Fruit fly (Drosophila melanogaster) whole organism, embryonic: Measurements from ENCODE around the gene CG31468.

ENCODE experiments used
- Bteb2 ChIP-seq: fragments of 200-800 bp; sonication (Bioruptor generic); optimal IDR thresholded peaks from 2 replicates; lab custom pipeline; 2016; ENCODE audit warnings: missing biosample characterization, missing genetic modification characterization
- CG1024 ChIP-seq: fragments of 200-800 bp; sonication (Bioruptor generic); IDR thresholded peaks from 2 replicates; pipeline ENCODE4 v1.3.6; 2022; ENCODE audit warnings: missing biosample characterization, missing genetic modification characterization
- CG10274 ChIP-seq: fragments of 200-800 bp; sonication (Bioruptor generic); optimal IDR thresholded peaks from 3 replicates; lab custom pipeline; 2017; ENCODE audit warnings: missing biosample characterization, mild to moderate bottlenecking, missing genetic modification characterization
- CG10654 ChIP-seq: fragments of 200-800 bp; sonication (Bioruptor generic); optimal IDR thresholded peaks from 2 replicates; lab custom pipeline; 2016; ENCODE audit warnings: missing biosample characterization, missing genetic modification characterization
- CG11695 ChIP-seq: fragments of 200-800 bp; sonication (Bioruptor generic); IDR thresholded peaks from 3 replicates; pipeline ENCODE4 v1.3.6; 2022; ENCODE audit warnings: missing biosample characterization, missing genetic modification characterization
- CG12744 ChIP-seq: fragments of 200-800 bp; sonication (Bioruptor generic); optimal IDR thresholded peaks from 2 replicates; lab custom pipeline; 2016; ENCODE audit warnings: missing biosample characterization, missing genetic modification characterization
- CG12769 ChIP-seq: fragments of 200-800 bp; sonication (Bioruptor generic); optimal IDR thresholded peaks from 2 replicates; lab custom pipeline; 2019; ENCODE audit warnings: missing biosample characterization, mild to moderate bottlenecking, missing genetic modification characterization, moderate library complexity
- CG13424 ChIP-seq: fragments of 200-800 bp; sonication (Bioruptor generic); optimal IDR thresholded peaks from 2 replicates; lab custom pipeline; 2019; ENCODE audit warnings: missing biosample characterization, mild to moderate bottlenecking, missing genetic modification characterization, moderate library complexity
- CG15479 ChIP-seq: fragments of 200-800 bp; sonication (Bioruptor generic); optimal IDR thresholded peaks from 3 replicates; lab custom pipeline; 2019; ENCODE audit warnings: missing biosample characterization, mild to moderate bottlenecking, missing genetic modification characterization, moderate library complexity
- CG15601 ChIP-seq: fragments of 200-800 bp; sonication (Bioruptor generic); optimal IDR thresholded peaks from 3 replicates; lab custom pipeline; 2019; ENCODE audit warnings: missing biosample characterization, mild to moderate bottlenecking, missing genetic modification characterization, moderate library complexity
- CG15696 ChIP-seq: fragments of 200-800 bp; sonication (Bioruptor generic); optimal IDR thresholded peaks from 2 replicates; lab custom pipeline; 2019; ENCODE audit warnings: missing biosample characterization, mild to moderate bottlenecking, missing genetic modification characterization, moderate library complexity
- CG2678 ChIP-seq: fragments of 200-800 bp; sonication (Bioruptor generic); optimal IDR thresholded peaks from 3 replicates; lab custom pipeline; 2019; ENCODE audit warnings: missing biosample characterization, mild to moderate bottlenecking, missing genetic modification characterization, moderate library complexity
- CG2712 ChIP-seq: fragments of 200-800 bp; optimal IDR thresholded peaks from 3 replicates; lab custom pipeline; 2019; ENCODE audit warnings: missing biosample characterization, mild to moderate bottlenecking, missing genetic modification characterization, moderate library complexity
- CG2889 ChIP-seq: fragments of 200-800 bp; sonication (Bioruptor generic); IDR thresholded peaks from 3 replicates; pipeline ENCODE4 v1.3.6; 2022; ENCODE audit warnings: missing biosample characterization, missing genetic modification characterization
- CG31388 ChIP-seq: fragments of 200-800 bp; sonication (Bioruptor generic); optimal IDR thresholded peaks from 2 replicates; lab custom pipeline; 2016; ENCODE audit warnings: missing biosample characterization, missing genetic modification characterization
- CG31441 ChIP-seq: fragments of 200-800 bp; sonication (Bioruptor generic); IDR thresholded peaks from 2 replicates; pipeline ENCODE4 v1.3.6; 2022; ENCODE audit warnings: missing biosample characterization, missing genetic modification characterization
- CG3163 ChIP-seq: fragments of 200-800 bp; sonication (Bioruptor generic); optimal IDR thresholded peaks from 3 replicates; lab custom pipeline; 2016; ENCODE audit warnings: missing biosample characterization, missing genetic modification characterization
- CG8290 ChIP-seq, 3 experiments: fragments of 200-800 bp; sonication (Bioruptor generic); optimal IDR thresholded peaks; 2 replicates each; lab custom pipeline; 2016 to 2019; ENCODE audit warnings: missing biosample characterization in 3 of 3, missing genetic modification characterization in 3 of 3, mild to moderate bottlenecking in 2 of 3, moderate library complexity in 1 of 3
- CG9797 ChIP-seq: fragments of 200-800 bp; sonication (Bioruptor generic); optimal IDR thresholded peaks from 3 replicates; lab custom pipeline; 2018; ENCODE audit warnings: missing biosample characterization, mild to moderate bottlenecking, missing genetic modification characterization
- CrebB ChIP-seq: fragments of 200-800 bp; sonication (Bioruptor generic); optimal IDR thresholded peaks from 3 replicates; lab custom pipeline; 2018; ENCODE audit warnings: missing biosample characterization, mild to moderate bottlenecking, missing genetic modification characterization
- D19A ChIP-seq: fragments of 200-800 bp; optimal IDR thresholded peaks from 3 replicates; lab custom pipeline; 2019; ENCODE audit warnings: missing biosample characterization, mild to moderate bottlenecking, missing genetic modification characterization, moderate library complexity
- Dip3 ChIP-seq: fragments of 200-800 bp; sonication (Bioruptor generic); optimal IDR thresholded peaks from 3 replicates; lab custom pipeline; 2016; ENCODE audit warnings: missing biosample characterization, missing genetic modification characterization
- Doc3 ChIP-seq: fragments of 200-800 bp; sonication (Bioruptor generic); IDR thresholded peaks from 3 replicates; pipeline ENCODE4 v1.3.6; 2022; ENCODE audit warnings: missing biosample characterization, missing genetic modification characterization; ENCODE audit not compliant: partially characterized antibody
- E2f2 ChIP-seq: fragments of 200-800 bp; sonication (Bioruptor generic); IDR thresholded peaks from 2 replicates; pipeline ENCODE4 v1.3.6; 2022; ENCODE audit warnings: missing biosample characterization, missing genetic modification characterization
- HLHmδ ChIP-seq: fragments of 200-800 bp; sonication (Bioruptor generic); optimal IDR thresholded peaks from 2 replicates; lab custom pipeline; 2018; ENCODE audit warnings: missing biosample characterization, mild to moderate bottlenecking, missing genetic modification characterization, moderate library complexity
- Hsf ChIP-seq: fragments of 200-800 bp; sonication (Bioruptor generic); optimal IDR thresholded peaks from 3 replicates; lab custom pipeline; 2016; ENCODE audit warnings: missing biosample characterization, missing genetic modification characterization
- Mad ChIP-seq: fragments of 200-800 bp; sonication (Bioruptor generic); optimal IDR thresholded peaks from 2 replicates; lab custom pipeline; 2016; ENCODE audit warnings: missing biosample characterization, missing genetic modification characterization
- Neu2 ChIP-seq: fragments of 200-800 bp; sonication (Bioruptor generic); optimal IDR thresholded peaks from 3 replicates; lab custom pipeline; 2016; ENCODE audit warnings: missing biosample characterization, missing genetic modification characterization, borderline replicate concordance
- Optix ChIP-seq: fragments of 200-800 bp; sonication (Bioruptor generic); IDR thresholded peaks from 3 replicates; pipeline ENCODE4 v1.3.6; 2022; ENCODE audit warnings: missing biosample characterization, missing genetic modification characterization
- Poxn ChIP-seq: fragments of 200-800 bp; sonication (Bioruptor generic); IDR thresholded peaks from 2 replicates; pipeline ENCODE4 v1.3.6; 2022; ENCODE audit warnings: missing biosample characterization, missing genetic modification characterization
- Sox102F ChIP-seq: fragments of 200-800 bp; sonication (Bioruptor generic); optimal IDR thresholded peaks from 2 replicates; lab custom pipeline; 2018; ENCODE audit warnings: missing biosample characterization, mild to moderate bottlenecking, missing genetic modification characterization, moderate library complexity
- bbx ChIP-seq: fragments of 200-800 bp; sonication (Bioruptor generic); IDR thresholded peaks from 2 replicates; pipeline ENCODE4 v1.3.6; 2022; ENCODE audit warnings: missing biosample characterization, missing genetic modification characterization; ENCODE audit not compliant: partially characterized antibody
- cas ChIP-seq: fragments of 200-800 bp; sonication (Bioruptor generic); IDR thresholded peaks from 2 replicates; pipeline ENCODE4 v1.3.6; 2022; ENCODE audit warnings: missing biosample characterization, missing genetic modification characterization
- corto ChIP-seq: fragments of 200-800 bp; sonication (Bioruptor generic); optimal IDR thresholded peaks from 2 replicates; lab custom pipeline; 2016; ENCODE audit warnings: missing biosample characterization, mild to moderate bottlenecking, missing genetic modification characterization, moderate library complexity
- dati ChIP-seq: fragments of 200-800 bp; sonication (Bioruptor generic); IDR thresholded peaks from 2 replicates; pipeline ENCODE4 v1.3.6; 2022; ENCODE audit warnings: missing biosample characterization, missing genetic modification characterization
- eyg ChIP-seq: fragments of 200-800 bp; sonication (Bioruptor generic); optimal IDR thresholded peaks from 3 replicates; lab custom pipeline; 2016; ENCODE audit warnings: missing biosample characterization, missing genetic modification characterization
- gro ChIP-seq: fragments of 200-800 bp; sonication (Bioruptor generic); optimal IDR thresholded peaks from 2 replicates; lab custom pipeline; 2016; ENCODE audit warnings: missing biosample characterization, missing genetic modification characterization
- gt ChIP-seq: fragments of 200-800 bp; sonication (Bioruptor generic); IDR thresholded peaks from 2 replicates; pipeline ENCODE4 v1.3.6; 2022; ENCODE audit warnings: missing biosample characterization, missing genetic modification characterization
- ham ChIP-seq: fragments of 200-800 bp; sonication (Bioruptor generic); IDR thresholded peaks from 2 replicates; pipeline ENCODE4 v1.3.6; 2022; ENCODE audit warnings: missing biosample characterization, missing genetic modification characterization
- kah ChIP-seq: fragments of 200-800 bp; sonication (Bioruptor generic); optimal IDR thresholded peaks from 2 replicates; lab custom pipeline; 2018; ENCODE audit warnings: missing biosample characterization, mild to moderate bottlenecking, missing genetic modification characterization
- kay ChIP-seq: fragments of 200-800 bp; sonication (Bioruptor generic); optimal IDR thresholded peaks from 2 replicates; lab custom pipeline; 2016; ENCODE audit warnings: missing biosample characterization, missing genetic modification characterization
- mam ChIP-seq: fragments of 200-800 bp; sonication (Bioruptor generic); optimal IDR thresholded peaks from 3 replicates; lab custom pipeline; 2016; ENCODE audit warnings: missing biosample characterization, missing genetic modification characterization
- repo ChIP-seq: fragments of 200-800 bp; sonication (Bioruptor generic); optimal IDR thresholded peaks from 2 replicates; lab custom pipeline; 2016; ENCODE audit warnings: missing biosample characterization, missing genetic modification characterization
- ro ChIP-seq: fragments of 200-800 bp; sonication (Bioruptor generic); IDR thresholded peaks from 2 replicates; pipeline ENCODE4 v1.3.6; 2022; ENCODE audit warnings: missing biosample characterization, missing genetic modification characterization
- sisA ChIP-seq: fragments of 200-800 bp; sonication (Bioruptor generic); IDR thresholded peaks from 2 replicates; pipeline ENCODE4 v1.3.6; 2022; ENCODE audit warnings: missing biosample characterization, missing genetic modification characterization
- slp2 ChIP-seq: fragments of 200-800 bp; sonication (Bioruptor generic); optimal IDR thresholded peaks from 2 replicates; lab custom pipeline; 2016; ENCODE audit warnings: missing biosample characterization, missing genetic modification characterization
- ssp ChIP-seq: fragments of 200-800 bp; sonication (Bioruptor generic); IDR thresholded peaks from 2 replicates; pipeline ENCODE4 v1.3.6; 2022; ENCODE audit warnings: missing biosample characterization, missing genetic modification characterization
- tgo ChIP-seq: fragments of 200-800 bp; sonication (Bioruptor generic); IDR thresholded peaks from 3 replicates; pipeline ENCODE4 v1.3.6; 2022; ENCODE audit warnings: missing biosample characterization, missing genetic modification characterization
- trem ChIP-seq: fragments of 200-800 bp; optimal IDR thresholded peaks from 3 replicates; lab custom pipeline; 2019; ENCODE audit warnings: missing biosample characterization, mild to moderate bottlenecking, missing genetic modification characterization, moderate library complexity
- trh ChIP-seq: fragments of 200-800 bp; sonication (Bioruptor generic); optimal IDR thresholded peaks from 2 replicates; lab custom pipeline; 2016; ENCODE audit warnings: missing biosample characterization, missing genetic modification characterization
- unc-4 ChIP-seq: fragments of 200-800 bp; sonication (Bioruptor generic); IDR thresholded peaks from 2 replicates; pipeline ENCODE4 v1.3.6; 2022; ENCODE audit warnings: missing biosample characterization, missing genetic modification characterization; ENCODE audit not compliant: partially characterized antibody
- z ChIP-seq: fragments of 200-800 bp; sonication (Bioruptor generic); IDR thresholded peaks from 3 replicates; pipeline ENCODE4 v1.3.6; 2022; ENCODE audit warnings: missing biosample characterization, missing genetic modification characterization

Gene CG31468

dm6 chr3R:23679911-23680336 lies 20.2 kb downstream of the CG31468 start, which contains the start of gene eIF3d1 (continued):
- TF ChIP-seq Optix (no peak), Mad (GFP tag; lab: Kevin White, UChicago) (peak; percentile 54), tgo (GFP tag; lab: Robert Waterston, UW) (no peak), CG9797 (peak; percentile 99), mam (peak; percentile 18), CG10274 (no peak), CG12744 (GFP tag; lab: Kevin White, UChicago) (peak; percentile 42), dati (GFP tag; lab: Robert Waterston, UW) (0 out of 2 replicates have a peak, but pooled peaks have one; percentile 20), Poxn (GFP tag; lab: Robert Waterston, UW) (no peak), unc-4 (no peak), bbx (GFP tag; lab: Robert Waterston, UW) (no peak), Bteb2 (no peak), gt (no peak), Neu2 (GFP tag; lab: Kevin White, UChicago) (no peak), CG12769 (no peak), eyg (GFP tag; lab: Kevin White, UChicago) (no peak), kay (GFP tag; lab: Kevin White, UChicago) (no peak), CG13424 (tag; lab: Kevin White, UChicago) (no peak), CG10654 (GFP tag; lab: Kevin White, UChicago) (peak; percentile 3), CrebB (tag; lab: Kevin White, UChicago) (no peak), cas (GFP tag; lab: Robert Waterston, UW) (no peak), Doc3 (GFP tag; lab: Robert Waterston, UW) (no peak), trh (GFP tag; lab: Kevin White, UChicago) (no peak), ham (no peak), CG2889 (GFP tag; lab: Robert Waterston, UW) (no peak), slp2 (GFP tag; lab: Kevin White, UChicago) (no peak), HLHmδ (GFP tag; lab: Kevin White, UChicago) (no peak), trem (tag; lab: Kevin White, UChicago) (peak; percentile 74), CG15479 (no peak), CG2678 (no peak), CG2712 (tag; lab: Kevin White, UChicago) (no peak), ssp (GFP tag; lab: Robert Waterston, UW) (no peak), kah (GFP tag; lab: Kevin White, UChicago) (no peak), corto (no peak), CG1024 (no peak), gro (GFP tag; lab: Kevin White, UChicago) (peak; percentile 44), Hsf (peak; percentile 49), CG11695 (GFP tag; lab: Robert Waterston, UW) (no peak), CG15696 (tag; lab: Kevin White, UChicago) (no peak), D19A (tag; lab: Kevin White, UChicago) (no peak), CG31441 (GFP tag; lab: Robert Waterston, UW) (no peak), ro (GFP tag; lab: Robert Waterston, UW) (no peak), E2f2 (GFP tag; lab: Robert Waterston, UW) (peak; percentile 99), CG15601 (tag; lab: Kevin White, UChicago) (peak; percentile 18), CG8290 (GFP tag; optimal IDR thresholded peaks at IDR 0.05; lab: Kevin White, UChicago) (peak; percentile 12), CG8290 (tag; optimal IDR thresholded peaks at IDR 0.05; lab: Kevin White, UChicago) (no peak), z (GFP tag; lab: Robert Waterston, UW) (no peak), sisA (no peak), CG31388 (GFP tag; lab: Kevin White, UChicago) (no peak), CG3163 (GFP tag; lab: Kevin White, UChicago) (peak; percentile 36), Dip3 (GFP tag; lab: Kevin White, UChicago) (no peak), Sox102F (GFP tag; lab: Kevin White, UChicago) (no peak), repo (GFP tag; lab: Kevin White, UChicago) (no peak)
